Fruit fly (Drosophila melanogaster) whole organism, adult: ENCODE results near the gene CG7135.

Experiments
- CG11617 ChIP-seq: fragments of 200-800 bp; sonication (Bioruptor generic); optimal IDR thresholded peaks from 2 replicates; lab custom pipeline; 2017; ENCODE audit warnings: mild to moderate bottlenecking, missing biosample characterization, missing genetic modification reagents, missing genetic modification characterization
- CG12768 ChIP-seq: fragments of 200-800 bp; sonication (Bioruptor generic); optimal IDR thresholded peaks from 2 replicates; lab custom pipeline; 2017; ENCODE audit warnings: missing biosample characterization, missing genetic modification characterization, mild to moderate bottlenecking, moderate library complexity, missing genetic modification reagents
- CG14711 ChIP-seq: fragments of 200-800 bp; sonication (Bioruptor generic); optimal IDR thresholded peaks from 2 replicates; lab custom pipeline; 2018; ENCODE audit warnings: missing biosample characterization, mild to moderate bottlenecking, missing genetic modification characterization, moderate library complexity
- CG1620 ChIP-seq: fragments of 200-800 bp; sonication (Bioruptor generic); optimal IDR thresholded peaks from 2 replicates; lab custom pipeline; 2016; ENCODE audit warnings: missing biosample characterization, missing genetic modification characterization
- CG33017 ChIP-seq: fragments of 200-800 bp; sonication (Bioruptor generic); optimal IDR thresholded peaks from 2 replicates; lab custom pipeline; 2018; ENCODE audit warnings: missing biosample characterization, mild to moderate bottlenecking, missing genetic modification characterization, moderate library complexity
- CG5204 ChIP-seq: fragments of 200-800 bp; sonication (Bioruptor generic); optimal IDR thresholded peaks from 2 replicates; lab custom pipeline; 2016; ENCODE audit warnings: missing biosample characterization, missing genetic modification characterization
- CG7045 ChIP-seq: fragments of 200-800 bp; sonication (Bioruptor generic); optimal IDR thresholded peaks from 2 replicates; lab custom pipeline; 2017; ENCODE audit warnings: missing biosample characterization, mild to moderate bottlenecking, missing genetic modification characterization
- CG7101 ChIP-seq: fragments of 200-800 bp; sonication (Bioruptor generic); optimal IDR thresholded peaks from 2 replicates; lab custom pipeline; 2018; ENCODE audit warnings: missing biosample characterization, mild to moderate bottlenecking, missing genetic modification characterization, moderate library complexity
- Clk ChIP-seq: fragments of 200-800 bp; sonication (Bioruptor generic); optimal IDR thresholded peaks from 2 replicates; lab custom pipeline; 2017; ENCODE audit warnings: missing biosample characterization, missing genetic modification characterization
- Crg-1 ChIP-seq: fragments of 200-800 bp; sonication (Bioruptor generic); optimal IDR thresholded peaks from 2 replicates; lab custom pipeline; 2016; ENCODE audit warnings: missing biosample characterization, missing genetic modification characterization
- Hr96 ChIP-seq: fragments of 200-800 bp; sonication (Bioruptor generic); optimal IDR thresholded peaks from 2 replicates; lab custom pipeline; 2016; ENCODE audit warnings: missing biosample characterization, missing genetic modification characterization
- Mnt ChIP-seq: fragments of 200-800 bp; sonication (Bioruptor generic); optimal IDR thresholded peaks from 2 replicates; lab custom pipeline; 2016; ENCODE audit warnings: missing biosample characterization, mild to moderate bottlenecking, missing genetic modification characterization
- bab1 ChIP-seq: fragments of 200-800 bp; sonication (Bioruptor generic); optimal IDR thresholded peaks from 3 replicates; lab custom pipeline; 2019; ENCODE audit warnings: missing biosample characterization, mild to moderate bottlenecking, missing genetic modification characterization, moderate library complexity
- cic ChIP-seq: fragments of 200-800 bp; sonication (Bioruptor generic); optimal IDR thresholded peaks from 2 replicates; lab custom pipeline; 2017; ENCODE audit warnings: missing biosample characterization, mild to moderate bottlenecking, missing genetic modification characterization, moderate library complexity
- cnc ChIP-seq, 2 experiments: fragments of >200 bp; optimal IDR thresholded peaks; 2 replicates each; lab custom pipeline; 2017
- kay ChIP-seq: fragments of 200-800 bp; sonication (Bioruptor generic); peaks from one replicate; lab custom pipeline; 2016; ENCODE audit warnings: missing biosample characterization, missing genetic modification characterization, borderline replicate concordance
- ovo ChIP-seq: fragments of 200-800 bp; sonication (Bioruptor generic); optimal IDR thresholded peaks from 2 replicates; lab custom pipeline; 2016; ENCODE audit warnings: missing biosample characterization, missing genetic modification characterization
- pad ChIP-seq: fragments of 200-800 bp; sonication (Bioruptor generic); optimal IDR thresholded peaks from 3 replicates; lab custom pipeline; 2017; ENCODE audit warnings: missing biosample characterization, missing genetic modification characterization, mild to moderate bottlenecking, moderate library complexity, missing genetic modification reagents
- tj ChIP-seq: fragments of 200-800 bp; sonication (Bioruptor generic); optimal IDR thresholded peaks from 3 replicates; lab custom pipeline; 2017; ENCODE audit warnings: missing biosample characterization, mild to moderate bottlenecking, missing genetic modification characterization, moderate library complexity
- toe ChIP-seq: fragments of 200-800 bp; sonication (Bioruptor generic); optimal IDR thresholded peaks from 2 replicates; lab custom pipeline; 2016; ENCODE audit warnings: missing biosample characterization, missing genetic modification characterization

The CG7135 gene

dm6 chrX:18083528-18084365 is 19.7 kb upstream of the CG7135 start:
- TF ChIP-seq cic (GFP tag; lab: Kevin White, UChicago) (peak; percentile 1), Hr96 (GFP tag; lab: Kevin White, UChicago) (no peak), CG7101 (peak; percentile 37), pad (GFP tag; lab: Kevin White, UChicago) (no peak), CG12768 (GFP tag; lab: Kevin White, UChicago) (no peak), Crg-1 (GFP tag; lab: Kevin White, UChicago) (no peak), CG11617 (GFP tag; lab: Kevin White, UChicago) (peak; percentile 22), cnc (optimal IDR thresholded peaks at IDR 0.05; lab: Kevin White, UChicago) (no peak), bab1 (GFP tag; lab: Kevin White, UChicago) (peak; percentile 11), CG5204 (GFP tag; lab: Kevin White, UChicago) (no peak), Mnt (peak; percentile 57), Clk (GFP tag; lab: Kevin White, UChicago) (no peak), CG33017 (tag; lab: Kevin White, UChicago) (no peak), toe (no peak), CG14711 (no peak), ovo (GFP tag; lab: Kevin White, UChicago) (no peak), tj (GFP tag; lab: Kevin White, UChicago) (peak; percentile 7)

dm6 chrX:18084614-18085469 is 18.6 kb upstream of the CG7135 start:
- TF ChIP-seq CG1620 (no peak), tj (GFP tag; lab: Kevin White, UChicago) (peak; percentile 46)

- TF ChIP-seq tj (GFP tag; lab: Kevin White, UChicago) (peak; percentile 33), Hr96 (GFP tag; lab: Kevin White, UChicago) (peak; percentile 86), cnc (optimal IDR thresholded peaks at IDR 0.05; lab: Kevin White, UChicago) (no peak), CG7101 (peak; percentile 85), kay (no peak), Crg-1 (GFP tag; lab: Kevin White, UChicago) (peak; percentile 83), pad (GFP tag; lab: Kevin White, UChicago) (peak; percentile 74), CG11617 (GFP tag; lab: Kevin White, UChicago) (peak; percentile 84), cic (GFP tag; lab: Kevin White, UChicago) (peak; percentile 61), ovo (GFP tag; lab: Kevin White, UChicago) (peak; percentile 78), bab1 (GFP tag; lab: Kevin White, UChicago) (peak; percentile 63), Mnt (peak; percentile 96), CG12768 (GFP tag; lab: Kevin White, UChicago) (peak; percentile 35), CG33017 (tag; lab: Kevin White, UChicago) (peak; percentile 50), CG5204 (GFP tag; lab: Kevin White, UChicago) (peak; percentile 70), toe (peak; percentile 83), CG14711 (peak; percentile 67), Clk (GFP tag; lab: Kevin White, UChicago) (peak; percentile 32), CG7045 (GFP tag; lab: Kevin White, UChicago) (peak; percentile 57), CG1620 (peak; percentile 78)
These were observed 18.0 kb upstream of the CG7135 start, which contains the start of gene Ada3 for dm6 chrX:18085470-18085797. Gene Ada3, plus strand, starts transcription at chrX:18085761.

- TF ChIP-seq tj (GFP tag; lab: Kevin White, UChicago) (no peak), Crg-1 (GFP tag; lab: Kevin White, UChicago) (no peak)
These were observed 15.0 kb upstream of the CG7135 start, which contains the start of gene CG7536 for dm6 chrX:18088432-18088831. Gene CG7536, minus strand, starts transcription at chrX:18088532.

dm6 chrX:18090333-18090732 is 13.1 kb upstream of the CG7135 start, which contains the start of gene Swt1:
Gene Swt1, minus strand, starts transcription at chrX:18090509.
- no peak for TF ChIP-seq bab1 (GFP tag; lab: Kevin White, UChicago)
- TF ChIP-seq CG11617 (GFP tag; lab: Kevin White, UChicago), result no peak
- TF ChIP-seq Hr96 (GFP tag; lab: Kevin White, UChicago), result no peak
- TF ChIP-seq CG14711, result no peak
- no peak for TF ChIP-seq toe
- TF ChIP-seq cic (GFP tag; lab: Kevin White, UChicago), result no peak
- TF ChIP-seq CG5204 (GFP tag; lab: Kevin White, UChicago), result no peak
- no peak for TF ChIP-seq ovo (GFP tag; lab: Kevin White, UChicago)
- no peak for TF ChIP-seq kay

dm6 chrX:18091159-18091676 is 12.2 kb upstream of the CG7135 start, which contains the start of gene scu:
Gene scu, plus strand, starts transcription at chrX:18091259.
- TF ChIP-seq CG1620, result peak; percentile 24
- TF ChIP-seq tj (GFP tag; lab: Kevin White, UChicago), result peak; percentile 56
- TF ChIP-seq pad (GFP tag; lab: Kevin White, UChicago), result peak; percentile 25
- no peak for TF ChIP-seq CG7045 (GFP tag; lab: Kevin White, UChicago)
- peak; percentile 89 for TF ChIP-seq CG12768 (GFP tag; lab: Kevin White, UChicago)
- TF ChIP-seq bab1 (GFP tag; lab: Kevin White, UChicago), result peak; percentile 63
- no peak for TF ChIP-seq CG14711
- TF ChIP-seq ovo (GFP tag; lab: Kevin White, UChicago), result peak; percentile 36
- TF ChIP-seq kay, result peak; percentile 83
- TF ChIP-seq Mnt, result peak; percentile 80
- peak; percentile 18 for TF ChIP-seq cic (GFP tag; lab: Kevin White, UChicago)
- TF ChIP-seq CG11617 (GFP tag; lab: Kevin White, UChicago), result peak; percentile 52
- no peak for TF ChIP-seq Crg-1 (GFP tag; lab: Kevin White, UChicago)
- no peak for TF ChIP-seq CG5204 (GFP tag; lab: Kevin White, UChicago)
- peak; percentile 43 for TF ChIP-seq CG7101
- TF ChIP-seq toe, result peak; percentile 39
- peak; percentile 75 for TF ChIP-seq Hr96 (GFP tag; lab: Kevin White, UChicago)
- no peak for TF ChIP-seq Clk (GFP tag; lab: Kevin White, UChicago)
- TF ChIP-seq CG33017 (tag; lab: Kevin White, UChicago), result peak; percentile 14
- no peak for TF ChIP-seq cnc (optimal IDR thresholded peaks at IDR 0.05; lab: Kevin White, UChicago)
